Worm (Caenorhabditis elegans): ENCODE measurements around the gene Y116A8C.44.

- no peak for TF ChIP-seq blmp-1 (tag; optimal IDR thresholded peaks at IDR 0.05; ENCODE audit: insufficient read depth)
- TF ChIP-seq ceh-16 (tag; optimal IDR thresholded peaks at IDR 0.05), result no peak
- TF ChIP-seq unc-62 (GFP tag; optimal IDR thresholded peaks at IDR 0.05), result no peak
- TF ChIP-seq snpc-4 (tag; optimal IDR thresholded peaks at IDR 0.05), result no peak
Measured at ce11 chrIV:17100148-17100547, 42.2 kb upstream of the Y116A8C.44 start, which contains the start of gene bca-2.
